Worm (Caenorhabditis elegans) whole organism, L4 larva: ENCODE data around the gene str-264.

Experiments used
- R02D3.7 ChIP-seq: fragments of 150-350 bp; sonication (generic microtip); optimal IDR thresholded peaks from 3 replicates; lab custom pipeline; 2014; ENCODE audit warnings: missing biosample characterization, missing genetic modification characterization
- T26A8.4 ChIP-seq: fragments of 200-800 bp; sonication (Bioruptor generic); IDR thresholded peaks from 2 replicates; pipeline ENCODE4 v1.3.6; 2022; ENCODE audit warnings: missing genetic modification characterization, missing compliant biosample characterization
- Y5F2A.4 ChIP-seq: fragments of 200-800 bp; sonication (Bioruptor generic); optimal IDR thresholded peaks from 2 replicates; lab custom pipeline; 2018; ENCODE audit warnings: mild to moderate bottlenecking, missing genetic modification characterization, missing compliant biosample characterization
- Y75B8A.6 ChIP-seq: fragments of 200-800 bp; sonication (Bioruptor generic); IDR thresholded peaks from 2 replicates; pipeline ENCODE4 v1.3.6; 2022; ENCODE audit warnings: missing genetic modification reagents, missing genetic modification characterization, missing compliant biosample characterization
- ZK546.5 ChIP-seq, 2 experiments: sonication (generic microtip); optimal IDR thresholded peaks; 2 replicates each; lab custom pipeline; 2017; ENCODE audit warnings: missing biosample characterization in 2 of 2, missing genetic modification characterization in 2 of 2
- aha-1 ChIP-seq: fragments of 150-350 bp; peaks from one replicate; lab custom pipeline; 2014; ENCODE audit warnings: missing biosample characterization, missing genetic modification characterization
- ceh-62 ChIP-seq: sonication (generic microtip); optimal IDR thresholded peaks from 2 replicates; lab custom pipeline; 2017; ENCODE audit warnings: missing biosample characterization, missing genetic modification characterization
- daf-16 ChIP-seq, 3 experiments: sonication (generic microtip); optimal IDR thresholded peaks; 2 replicates each; lab custom pipeline; 2016 to 2017; ENCODE audit warnings: missing genetic modification characterization in 3 of 3, missing genetic modification reagents in 3 of 3, mild to moderate bottlenecking in 2 of 3, missing compliant biosample characterization in 2 of 3, missing biosample characterization in 1 of 3, moderate library complexity in 1 of 3
- dmd-6 ChIP-seq: fragments of 200-800 bp; sonication (Bioruptor generic); IDR thresholded peaks from 2 replicates; pipeline ENCODE4 v1.3.6; 2022; ENCODE audit warnings: missing genetic modification reagents, missing genetic modification characterization, missing compliant biosample characterization
- dmd-9 ChIP-seq: fragments of 200-800 bp; sonication (Bioruptor generic); IDR thresholded peaks from 2 replicates; pipeline ENCODE4 v1.3.6; 2022; ENCODE audit warnings: missing genetic modification reagents, missing genetic modification characterization, missing compliant biosample characterization
- duxl-1 ChIP-seq: sonication (generic microtip); optimal IDR thresholded peaks from 2 replicates; lab custom pipeline; 2016; ENCODE audit warnings: mild to moderate bottlenecking, missing genetic modification characterization, moderate library complexity, missing compliant biosample characterization; ENCODE audit not compliant: poor library complexity
- dve-1 ChIP-seq: sonication (generic microtip); optimal IDR thresholded peaks from 2 replicates; lab custom pipeline; 2017; ENCODE audit warnings: antibody characterized with exemption, mild to moderate bottlenecking, missing genetic modification characterization, missing compliant biosample characterization; ENCODE audit not compliant: insufficient read depth
- egl-43 ChIP-seq: fragments of 200-800 bp; sonication (Bioruptor generic); IDR thresholded peaks from 2 replicates; pipeline ENCODE4 v1.3.6; 2022; ENCODE audit warnings: missing genetic modification reagents, missing genetic modification characterization, missing compliant biosample characterization
- hif-1 ChIP-seq, 2 experiments: sonication (generic microtip); optimal IDR thresholded peaks; 2 replicates each; lab custom pipeline; 2016 to 2017; ENCODE audit warnings: missing compliant biosample characterization in 2 of 2, missing genetic modification characterization in 2 of 2, missing genetic modification reagents in 2 of 2, missing genotype in 2 of 2, mild to moderate bottlenecking in 1 of 2
- hlh-30 ChIP-seq: sonication (generic microtip); optimal IDR thresholded peaks from 2 replicates; lab custom pipeline; 2017; ENCODE audit warnings: antibody characterized with exemption, mild to moderate bottlenecking, missing genetic modification characterization, missing compliant biosample characterization; ENCODE audit not compliant: insufficient read depth
- lin-1 ChIP-seq: fragments of 200-800 bp; sonication (Bioruptor generic); IDR thresholded peaks from 2 replicates; pipeline ENCODE4 v1.3.6; 2022; ENCODE audit warnings: missing genetic modification reagents, missing genetic modification characterization, missing compliant biosample characterization
- lin-13 ChIP-seq: fragments of 150-350 bp; optimal IDR thresholded peaks from 2 replicates; lab custom pipeline; 2014; ENCODE audit warnings: missing biosample characterization, missing genetic modification reagents, missing genetic modification characterization
- lin-29 ChIP-seq: fragments of 200-800 bp; sonication (Bioruptor generic); IDR thresholded peaks from 2 replicates; pipeline ENCODE4 v1.3.6; 2022; ENCODE audit warnings: missing genetic modification reagents, missing genetic modification characterization, missing compliant biosample characterization
- lin-39 ChIP-seq: fragments of 150-350 bp; optimal IDR thresholded peaks from 2 replicates; lab custom pipeline; 2014; ENCODE audit warnings: missing biosample characterization, missing genetic modification reagents, missing genetic modification characterization
- lir-3 ChIP-seq: sonication (generic microtip); optimal IDR thresholded peaks from 2 replicates; lab custom pipeline; 2016; ENCODE audit warnings: mild to moderate bottlenecking, missing genetic modification characterization, missing compliant biosample characterization
- madf-5 ChIP-seq, 2 experiments: fragments of 200-800 bp; sonication (Bioruptor generic); IDR thresholded peaks; 2 replicates each; pipeline ENCODE4 v1.3.6; 2022; ENCODE audit warnings: missing compliant biosample characterization in 2 of 2, missing genetic modification characterization in 2 of 2
- madf-9 ChIP-seq: fragments of 200-800 bp; sonication (Bioruptor generic); conservative IDR thresholded peaks from 2 replicates; pipeline ENCODE4 v1.3.6; 2022; ENCODE audit warnings: missing genetic modification reagents, missing genetic modification characterization, missing compliant biosample characterization
- mdt-29 ChIP-seq: fragments of 200-800 bp; sonication (Bioruptor generic); IDR thresholded peaks from 2 replicates; pipeline ENCODE4 v1.3.6; 2022; ENCODE audit warnings: missing genetic modification reagents, missing genetic modification characterization, missing compliant biosample characterization
- mes-2 ChIP-seq: sonication (generic microtip); optimal IDR thresholded peaks from 2 replicates; lab custom pipeline; 2016; ENCODE audit warnings: missing genotype, mild to moderate bottlenecking, missing genetic modification characterization, missing compliant biosample characterization; ENCODE audit not compliant: poor library complexity, severe bottlenecking
- nhr-10 ChIP-seq: fragments of 150-350 bp; optimal IDR thresholded peaks from 2 replicates; lab custom pipeline; 2014; ENCODE audit warnings: missing biosample characterization, missing genetic modification characterization
- nhr-102 ChIP-seq: sonication (generic microtip); optimal IDR thresholded peaks from 2 replicates; lab custom pipeline; 2016; ENCODE audit warnings: mild to moderate bottlenecking, missing genetic modification characterization, moderate library complexity, missing compliant biosample characterization
- nhr-11 ChIP-seq: fragments of 150-350 bp; optimal IDR thresholded peaks from 2 replicates; lab custom pipeline; 2014; ENCODE audit warnings: missing biosample characterization, missing genetic modification characterization
- nhr-25 ChIP-seq: sonication (generic microtip); optimal IDR thresholded peaks from 2 replicates; lab custom pipeline; 2017; ENCODE audit warnings: missing genetic modification characterization, mild to moderate bottlenecking, missing compliant biosample characterization, antibody characterized with exemption, moderate library complexity, borderline replicate concordance; ENCODE audit not compliant: insufficient read depth
- nhr-48 ChIP-seq: sonication (generic microtip); optimal IDR thresholded peaks from 2 replicates; lab custom pipeline; 2016; ENCODE audit warnings: mild to moderate bottlenecking, missing genetic modification characterization, missing compliant biosample characterization
- nhr-6 ChIP-seq: fragments of 150-350 bp; optimal IDR thresholded peaks from 2 replicates; lab custom pipeline; 2014; ENCODE audit warnings: missing biosample characterization, missing genetic modification characterization
- pha-4 ChIP-seq, 2 experiments: fragments of 150-350 bp in 1 of 2; fragments of 200-800 bp in 1 of 2; sonication (Bioruptor generic) in 1 of 2; IDR thresholded peaks in 1 of 2; optimal IDR thresholded peaks in 1 of 2; 2 replicates each; pipeline versions ENCODE4 v1.3.6 to Lab custom; 2014 to 2022; ENCODE audit warnings: missing genetic modification characterization in 2 of 2, missing genetic modification reagents in 2 of 2, missing biosample characterization in 1 of 2, missing compliant biosample characterization in 1 of 2
- php-3 ChIP-seq: fragments of 200-800 bp; sonication (Bioruptor generic); IDR thresholded peaks from 2 replicates; pipeline ENCODE4 v1.3.6; 2022; ENCODE audit warnings: missing genetic modification reagents, missing genetic modification characterization, missing compliant biosample characterization
- pqm-1 ChIP-seq: sonication (generic microtip); optimal IDR thresholded peaks from 2 replicates; lab custom pipeline; 2017; ENCODE audit warnings: missing biosample characterization, missing genetic modification characterization
- saeg-2 ChIP-seq: fragments of 200-800 bp; sonication (Bioruptor generic); IDR thresholded peaks from 2 replicates; pipeline ENCODE4 v1.3.6; 2022; ENCODE audit warnings: missing genetic modification reagents, missing genetic modification characterization, missing compliant biosample characterization
- set-16 ChIP-seq: fragments of 200-800 bp; sonication (Bioruptor generic); IDR thresholded peaks from 2 replicates; pipeline ENCODE4 v1.3.6; 2022; ENCODE audit warnings: missing genetic modification reagents, missing genetic modification characterization, missing compliant biosample characterization
- snpc-1.2 ChIP-seq: fragments of 200-800 bp; sonication (Bioruptor generic); IDR thresholded peaks from 2 replicates; pipeline ENCODE4 v1.3.6; 2022; ENCODE audit warnings: missing genetic modification reagents, missing genetic modification characterization, missing compliant biosample characterization
- spr-3 ChIP-seq: fragments of 200-800 bp; sonication (Bioruptor generic); optimal IDR thresholded peaks from 2 replicates; lab custom pipeline; 2018; ENCODE audit warnings: mild to moderate bottlenecking, missing genetic modification characterization, missing compliant biosample characterization
- unc-130 ChIP-seq: sonication (generic microtip); optimal IDR thresholded peaks from 2 replicates; lab custom pipeline; 2016; ENCODE audit warnings: missing genetic modification reagents, missing genetic modification characterization, missing compliant biosample characterization
- vab-7 ChIP-seq: fragments of 200-800 bp; sonication (Bioruptor generic); IDR thresholded peaks from 2 replicates; pipeline ENCODE4 v1.3.6; 2022; ENCODE audit warnings: missing genetic modification reagents, missing genetic modification characterization, missing compliant biosample characterization
- zip-11 ChIP-seq: fragments of 200-800 bp; sonication (Bioruptor generic); IDR thresholded peaks from 2 replicates; pipeline ENCODE4 v1.3.6; 2022; ENCODE audit warnings: missing genetic modification characterization, missing compliant biosample characterization
- zip-2 ChIP-seq: fragments of 150-350 bp; optimal IDR thresholded peaks from 2 replicates; lab custom pipeline; 2014; ENCODE audit warnings: missing biosample characterization, missing genetic modification characterization
- ztf-7 ChIP-seq: fragments of 150-350 bp; optimal IDR thresholded peaks from 2 replicates; lab custom pipeline; 2014; ENCODE audit warnings: missing biosample characterization, missing genetic modification characterization

The str-264 gene

DNA sequence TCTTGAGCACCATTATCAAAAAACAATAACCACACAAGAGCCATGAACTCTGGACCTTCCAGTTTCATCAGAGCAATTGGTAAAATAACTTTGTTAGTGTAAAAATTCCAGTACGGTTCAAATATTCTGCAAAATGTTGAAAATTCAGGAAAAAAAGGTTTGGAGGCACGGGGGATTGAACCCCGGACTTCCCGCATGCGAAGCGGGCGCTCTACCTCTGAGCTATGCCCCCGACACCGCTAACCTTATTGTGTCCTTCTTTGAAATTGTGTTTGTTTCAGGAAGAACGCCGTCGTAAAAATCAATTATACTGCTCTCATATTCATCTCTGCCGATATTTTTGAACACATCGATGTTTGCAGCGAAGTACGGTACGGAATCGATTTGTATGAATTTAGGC, 12.6 kb downstream of the str-264 start (continued):
- TF ChIP-seq lin-29 (GFP tag; lab: Robert Waterston, UW) (no peak), duxl-1 (tag; lab: Kevin White, UChicago) (peak; percentile 14), hif-1 (tag; optimal IDR thresholded peaks at IDR 0.05; lab: Kevin White, UChicago) (no peak), mdt-29 (no peak), zip-11 (GFP tag; lab: Robert Waterston, UW) (no peak), madf-5 (GFP tag; IDR thresholded peaks at IDR 0.05; lab: Robert Waterston, UW) (peak in 1 of 2 experiments; percentile 32; a peak in 1 of 4 replicates), Y75B8A.6 (GFP tag; lab: Robert Waterston, UW) (peak; percentile 40; the same call in 1 of the 2 replicates), unc-130 (GFP tag; lab: Kevin White, UChicago) (peak; percentile 12), Y5F2A.4 (no peak), egl-43 (GFP tag; lab: Robert Waterston, UW) (peak; percentile 83), vab-7 (GFP tag; lab: Robert Waterston, UW) (0 out of 2 replicates have a peak, but pooled peaks have one; percentile 28), dve-1 (tag; lab: Kevin White, UChicago) (peak; percentile 21), dmd-6 (GFP tag; lab: Robert Waterston, UW) (no peak)

DNA sequence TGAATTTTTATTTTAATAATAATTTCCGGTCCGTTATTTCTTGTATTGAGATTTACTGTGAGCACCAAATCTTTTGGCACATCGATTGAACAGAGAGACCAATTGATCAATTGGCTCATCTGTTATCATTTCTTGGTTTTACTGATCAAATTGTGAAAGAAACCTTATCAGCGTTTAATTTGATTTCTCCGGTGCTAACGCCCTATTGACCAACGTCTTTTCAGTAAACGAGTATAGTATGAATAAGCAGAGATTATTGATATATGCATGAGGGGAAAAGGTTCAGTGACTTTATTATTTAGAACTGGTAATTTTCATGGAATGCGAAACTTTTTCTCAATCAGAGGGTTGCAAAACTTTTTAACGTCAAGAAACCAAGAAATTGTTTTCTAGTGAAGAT, 13.3 kb downstream of the str-264 start:
- TF ChIP-seq R02D3.7 (tag; lab: Kevin White, UChicago) (no peak), lin-39 (tag; lab: Kevin White, UChicago) (no peak), set-16 (GFP tag; lab: Robert Waterston, UW) (no peak), ZK546.5 (tag; optimal IDR thresholded peaks at IDR 0.05; lab: Kevin White, UChicago) (no peak), daf-16 (GFP tag; optimal IDR thresholded peaks at IDR 0.05; lab: Kevin White, UChicago) (no peak), daf-16 (tag; optimal IDR thresholded peaks at IDR 0.05; lab: Kevin White, UChicago) (peak; percentile 90), mes-2 (peak; percentile 11), T26A8.4 (no peak), dmd-6 (GFP tag; lab: Robert Waterston, UW) (peak; percentile 32), hlh-30 (no peak), aha-1 (tag; lab: Kevin White, UChicago) (no peak), lin-1 (GFP tag; lab: Robert Waterston, UW) (no peak), nhr-6 (no peak), saeg-2 (GFP tag; lab: Robert Waterston, UW) (no peak), zip-2 (no peak), spr-3 (GFP tag; lab: Kevin White, UChicago) (no peak), pha-4 (GFP tag; IDR thresholded peaks at IDR 0.05; lab: Robert Waterston, UW) (no peak), pha-4 (tag; optimal IDR thresholded peaks at IDR 0.05; lab: Kevin White, UChicago) (no peak), lin-29 (GFP tag; lab: Robert Waterston, UW) (no peak), nhr-10 (tag; lab: Kevin White, UChicago) (no peak), lin-13 (GFP tag; lab: Kevin White, UChicago) (no peak), snpc-1.2 (GFP tag; lab: Robert Waterston, UW) (no peak), pqm-1 (tag; lab: Kevin White, UChicago) (peak; percentile 34), ceh-62 (no peak), madf-9 (GFP tag; lab: Robert Waterston, UW) (no peak), php-3 (GFP tag; lab: Robert Waterston, UW) (no peak), ztf-7 (tag; lab: Kevin White, UChicago) (no peak), nhr-11 (tag; lab: Kevin White, UChicago) (no peak), nhr-48 (tag; lab: Kevin White, UChicago) (no peak), madf-5 (GFP tag; IDR thresholded peaks at IDR 0.05; lab: Robert Waterston, UW) (no peak), nhr-102 (no peak), lir-3 (tag; lab: Kevin White, UChicago) (no peak), dmd-9 (GFP tag; lab: Robert Waterston, UW) (no peak), nhr-25 (tag; lab: Kevin White, UChicago) (no peak)
